Worm (Caenorhabditis elegans) whole organism, mixed stage, embryonic: ENCODE results near the gene F56F11.2.

Experiments
- bed-3 ChIP-seq: fragments of 200-800 bp; sonication (Bioruptor generic); optimal IDR thresholded peaks from 3 replicates; lab custom pipeline; 2018; ENCODE audit warnings: mild to moderate bottlenecking, missing genetic modification characterization, moderate library complexity, missing compliant biosample characterization
- blmp-1 ChIP-seq: fragments of 150-350 bp; optimal IDR thresholded peaks from 2 replicates; lab custom pipeline; 2014; ENCODE audit warnings: missing biosample characterization, missing genetic modification characterization
- ceh-39 ChIP-seq: fragments of 150-350 bp; optimal IDR thresholded peaks from 2 replicates; lab custom pipeline; 2014; ENCODE audit warnings: missing biosample characterization, missing genetic modification characterization
- ces-1 ChIP-seq: fragments of 150-350 bp; optimal IDR thresholded peaks from 2 replicates; lab custom pipeline; 2014; ENCODE audit warnings: missing biosample characterization, missing genetic modification reagents, missing genetic modification characterization
- cnd-1 ChIP-seq: fragments of 200-800 bp; sonication (Bioruptor generic); optimal IDR thresholded peaks from 2 replicates; lab custom pipeline; 2018; ENCODE audit warnings: mild to moderate bottlenecking, missing genetic modification characterization, missing compliant biosample characterization
- drap-1 ChIP-seq: fragments of 200-800 bp; sonication (Bioruptor generic); optimal IDR thresholded peaks from 3 replicates; lab custom pipeline; 2018; ENCODE audit warnings: mild to moderate bottlenecking, missing genetic modification characterization, missing compliant biosample characterization
- elt-1 ChIP-seq: sonication (generic microtip); optimal IDR thresholded peaks from 2 replicates; lab custom pipeline; 2017; ENCODE audit warnings: missing genetic modification characterization, mild to moderate bottlenecking, missing compliant biosample characterization, antibody characterized with exemption, moderate library complexity, borderline replicate concordance; ENCODE audit not compliant: insufficient read depth
- elt-3 ChIP-seq: fragments of 150-350 bp; optimal IDR thresholded peaks from 2 replicates; lab custom pipeline; 2014; ENCODE audit warnings: missing biosample characterization, missing genetic modification characterization
- flh-1 ChIP-seq: fragments of 200-800 bp; sonication (Bioruptor generic); optimal IDR thresholded peaks from 2 replicates; lab custom pipeline; 2018; ENCODE audit warnings: mild to moderate bottlenecking, missing genetic modification characterization, moderate library complexity, missing compliant biosample characterization
- hlh-1 ChIP-seq: fragments of 150-350 bp; optimal IDR thresholded peaks from 2 replicates; lab custom pipeline; 2014; ENCODE audit warnings: missing biosample characterization, missing genetic modification reagents, missing genetic modification characterization
- lin-13 ChIP-seq: fragments of 150-350 bp; optimal IDR thresholded peaks from 2 replicates; lab custom pipeline; 2014; ENCODE audit warnings: missing biosample characterization, missing genetic modification characterization
- lin-32 ChIP-seq: fragments of 200-800 bp; sonication (Bioruptor generic); optimal IDR thresholded peaks from 2 replicates; lab custom pipeline; 2018; ENCODE audit warnings: mild to moderate bottlenecking, missing genetic modification characterization, missing compliant biosample characterization
- lsy-2 ChIP-seq: fragments of 150-350 bp; optimal IDR thresholded peaks from 2 replicates; lab custom pipeline; 2014; ENCODE audit warnings: missing biosample characterization, missing genetic modification characterization
- mab-5 ChIP-seq: fragments of 150-350 bp; optimal IDR thresholded peaks from 2 replicates; lab custom pipeline; 2014; ENCODE audit warnings: missing biosample characterization, missing genetic modification characterization
- mep-1 ChIP-seq: fragments of 150-350 bp; optimal IDR thresholded peaks from 2 replicates; lab custom pipeline; 2017; ENCODE audit warnings: missing biosample characterization, missing genetic modification reagents, missing genetic modification characterization, inconsistent platforms
- mls-2 ChIP-seq: sonication (generic microtip); optimal IDR thresholded peaks from 2 replicates; lab custom pipeline; 2016; ENCODE audit warnings: mild to moderate bottlenecking, missing genetic modification characterization, moderate library complexity, missing compliant biosample characterization
- nhr-12 ChIP-seq: fragments of 150-350 bp; optimal IDR thresholded peaks from 2 replicates; lab custom pipeline; 2014; ENCODE audit warnings: missing biosample characterization, missing genetic modification characterization
- nhr-2 ChIP-seq: fragments of 150-350 bp; optimal IDR thresholded peaks from 2 replicates; lab custom pipeline; 2014; ENCODE audit warnings: missing biosample characterization, missing genetic modification characterization
- nhr-237 ChIP-seq: fragments of 150-350 bp; optimal IDR thresholded peaks from 2 replicates; lab custom pipeline; 2014; ENCODE audit warnings: missing biosample characterization, missing genetic modification characterization
- nhr-76 ChIP-seq: sonication (generic microtip); optimal IDR thresholded peaks from 2 replicates; lab custom pipeline; 2017; ENCODE audit warnings: missing biosample characterization, missing genetic modification characterization
- pha-4 ChIP-seq: fragments of 150-350 bp; optimal IDR thresholded peaks from 2 replicates; lab custom pipeline; 2018; ENCODE audit warnings: missing biosample characterization, missing genetic modification reagents, missing genetic modification characterization
- sem-2 ChIP-seq: fragments of 200-800 bp; sonication (Bioruptor generic); optimal IDR thresholded peaks from 2 replicates; lab custom pipeline; 2018; ENCODE audit warnings: mild to moderate bottlenecking, missing genetic modification characterization, missing compliant biosample characterization
- snpc-4 ChIP-seq: fragments of 150-350 bp; optimal IDR thresholded peaks from 2 replicates; lab custom pipeline; 2014; ENCODE audit warnings: missing biosample characterization, missing genetic modification characterization
- sptf-1 ChIP-seq: sonication (generic microtip); optimal IDR thresholded peaks from 2 replicates; lab custom pipeline; 2017; ENCODE audit warnings: mild to moderate bottlenecking, missing genetic modification characterization, moderate library complexity, missing compliant biosample characterization
- tbx-8 ChIP-seq: fragments of 200-800 bp; sonication (Bioruptor generic); optimal IDR thresholded peaks from 2 replicates; lab custom pipeline; 2018; ENCODE audit warnings: mild to moderate bottlenecking, missing genetic modification characterization, moderate library complexity, missing compliant biosample characterization
- unc-120 ChIP-seq: sonication (generic microtip); optimal IDR thresholded peaks from 2 replicates; lab custom pipeline; 2017; ENCODE audit warnings: missing genetic modification characterization, missing compliant biosample characterization; ENCODE audit not compliant: poor library complexity, severe bottlenecking
- unc-39 ChIP-seq: fragments of 150-350 bp; optimal IDR thresholded peaks from 2 replicates; lab custom pipeline; 2014; ENCODE audit warnings: missing biosample characterization, missing genetic modification characterization
- unc-62 ChIP-seq: fragments of 150-350 bp; optimal IDR thresholded peaks from 2 replicates; lab custom pipeline; 2014; ENCODE audit warnings: missing biosample characterization, missing genetic modification reagents, missing genetic modification characterization
- zip-8 ChIP-seq: fragments of 150-350 bp; optimal IDR thresholded peaks from 2 replicates; lab custom pipeline; 2014; ENCODE audit warnings: missing biosample characterization, missing genetic modification characterization
- ztf-11 ChIP-seq: fragments of 150-350 bp; optimal IDR thresholded peaks from 2 replicates; lab custom pipeline; 2014; ENCODE audit warnings: missing biosample characterization, missing genetic modification characterization

F56F11.2 gene

DNA sequence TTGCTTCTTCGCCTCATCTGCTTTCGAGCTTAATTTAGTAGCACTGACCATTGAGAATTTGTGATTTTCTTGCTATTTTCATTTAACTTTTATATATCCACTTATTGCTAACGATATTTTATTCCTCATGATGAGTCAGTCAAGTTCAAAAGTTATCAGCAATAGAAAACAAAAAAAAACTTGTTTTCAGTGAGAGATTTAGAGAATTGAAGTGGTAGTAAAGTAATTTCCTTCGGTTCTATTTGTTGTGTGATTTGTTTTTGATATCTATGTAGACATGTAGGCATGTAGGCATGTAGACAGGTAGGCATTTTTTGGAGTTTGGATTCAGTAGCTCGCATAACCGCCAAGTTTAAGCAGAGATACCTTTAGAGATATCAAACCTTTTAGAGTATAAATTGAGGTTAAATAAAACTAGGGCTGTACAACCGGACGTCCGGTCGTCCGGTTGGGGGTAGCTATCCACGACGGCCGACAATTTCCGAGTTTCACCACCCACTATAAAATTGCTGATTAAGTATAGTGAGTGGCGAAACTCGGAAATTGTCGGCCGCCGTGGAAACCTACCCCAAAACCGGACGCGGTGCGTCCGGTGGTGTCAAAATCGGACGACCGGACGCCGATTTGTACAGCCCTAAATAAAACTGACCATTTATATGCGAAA lies 41.1 kb upstream of the F56F11.2 start, which contains the start of gene Y71H2AR.2:
Gene Y71H2AR.2 (minus strand): TSS at position 51 of the 664 bp plus-strand sequence.
- no peak for TF ChIP-seq cnd-1 (tag; lab: Kevin White, UChicago)
- no peak for TF ChIP-seq elt-1 (tag; lab: Kevin White, UChicago)
- no peak for TF ChIP-seq nhr-237 (tag; lab: Kevin White, UChicago)
- no peak for TF ChIP-seq sem-2
- TF ChIP-seq ztf-11 (tag; lab: Kevin White, UChicago) = no peak
- TF ChIP-seq nhr-2 = no peak
- TF ChIP-seq hlh-1 (tag; lab: Kevin White, UChicago) = no peak
- TF ChIP-seq mls-2 = no peak
- no peak for TF ChIP-seq unc-62 (GFP tag; lab: Kevin White, UChicago)
- no peak for TF ChIP-seq mab-5 (tag; lab: Kevin White, UChicago)
- TF ChIP-seq tbx-8 (GFP tag; lab: Kevin White, UChicago) = no peak
- TF ChIP-seq, all 35 proteins: peak for 0

DNA sequence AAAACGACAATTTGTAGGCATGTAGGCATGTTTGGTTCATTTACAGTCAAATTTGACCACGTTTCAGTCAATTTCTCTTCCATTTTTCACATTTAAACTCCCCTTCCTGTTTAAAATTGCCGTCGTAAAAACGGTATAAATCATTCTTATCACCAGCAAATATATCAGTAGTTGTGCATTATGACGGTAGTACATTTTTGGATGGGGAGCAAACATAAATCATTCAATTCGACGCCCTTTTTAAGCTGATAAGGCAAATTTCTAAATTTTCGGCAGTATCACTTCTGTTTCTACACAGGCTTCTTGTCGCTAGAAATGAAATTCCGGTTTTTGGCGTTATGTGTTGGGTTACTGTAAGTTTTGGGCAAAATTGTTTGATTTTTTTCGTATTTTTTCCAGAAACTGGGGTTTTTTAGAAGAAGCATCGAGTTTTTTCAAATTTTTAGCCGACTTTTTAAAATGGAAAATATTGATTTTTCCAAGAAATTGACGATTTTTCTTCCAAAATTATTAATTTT lies 40.2 kb upstream of the F56F11.2 start, which contains the start of gene H34I24.2:
Gene H34I24.2 (plus strand): TSS at position 189 of the 518 bp plus-strand sequence.
- TF ChIP-seq lin-13 = no peak
- no peak for TF ChIP-seq unc-120 (tag; lab: Kevin White, UChicago)
- no peak for TF ChIP-seq nhr-12
- no peak for TF ChIP-seq sem-2
- no peak for TF ChIP-seq lsy-2
- TF ChIP-seq snpc-4 = no peak
- TF ChIP-seq pha-4 (tag; lab: Kevin White, UChicago) = no peak
- no peak for TF ChIP-seq sptf-1 (tag; lab: Kevin White, UChicago)
- TF ChIP-seq hlh-1 (tag; lab: Kevin White, UChicago) = no peak
- no peak for TF ChIP-seq ces-1 (GFP tag; lab: Kevin White, UChicago)
- no peak for TF ChIP-seq ztf-11 (tag; lab: Kevin White, UChicago)
- TF ChIP-seq bed-3 (GFP tag; lab: Kevin White, UChicago) = no peak

DNA sequence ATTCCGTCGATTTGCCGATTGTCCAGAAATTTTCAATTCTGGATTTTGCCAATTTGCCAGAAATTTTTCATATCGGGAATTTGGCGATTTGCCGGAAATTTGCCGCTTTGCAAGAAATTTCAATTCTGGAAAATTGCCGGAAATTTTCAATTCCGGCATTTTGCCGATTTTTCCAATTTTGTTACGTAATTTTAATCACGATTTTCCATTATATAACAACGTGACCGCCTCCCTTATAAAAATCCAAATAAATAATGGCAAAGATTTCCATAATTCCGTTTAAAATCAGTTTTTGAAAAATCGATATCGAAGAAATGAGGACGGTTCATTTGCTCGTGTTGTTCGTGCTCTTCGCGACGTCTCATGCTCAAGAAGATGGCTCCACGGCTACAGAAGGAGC lies 35.3 kb upstream of the F56F11.2 start, which contains the start of gene H34I24.1:
Gene H34I24.1 (plus strand): TSS at position 301 of the 400 bp plus-strand sequence.
- peak; percentile 17 for TF ChIP-seq zip-8
- TF ChIP-seq, all 35 proteins: peak for 1; not testable (repeated sequence) for 34

DNA sequence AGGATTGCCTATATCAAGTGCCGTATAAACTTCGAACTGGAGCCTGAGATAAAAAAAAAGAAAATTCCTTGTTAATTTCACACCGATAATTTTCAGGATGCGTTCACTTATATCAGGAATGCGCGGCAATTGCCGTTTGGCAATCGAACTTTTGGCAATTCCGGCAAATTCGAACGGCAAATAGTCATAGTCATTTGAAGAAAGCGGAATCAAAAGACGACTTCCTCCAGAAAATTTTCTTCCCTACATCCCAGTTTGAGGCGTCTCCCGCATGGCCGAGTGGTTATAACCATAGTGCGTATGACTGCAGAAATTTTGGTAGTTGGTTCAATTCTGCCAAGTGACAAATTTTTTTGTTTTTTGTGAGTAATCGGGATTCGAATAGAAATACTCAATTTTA lies 26.2 kb upstream of the F56F11.2 start, which contains the start of gene F56F11.4:
Gene F56F11.4 (plus strand): TSS at position 301 of the 400 bp plus-strand sequence.
- TF ChIP-seq unc-39 (tag; lab: Kevin White, UChicago) = no peak
- no peak for TF ChIP-seq pha-4 (tag; lab: Kevin White, UChicago)
- no peak for TF ChIP-seq tbx-8 (GFP tag; lab: Kevin White, UChicago)
- TF ChIP-seq flh-1 (GFP tag; lab: Kevin White, UChicago) = no peak
- no peak for TF ChIP-seq elt-1 (tag; lab: Kevin White, UChicago)
- TF ChIP-seq mab-5 (tag; lab: Kevin White, UChicago) = no peak
- no peak for TF ChIP-seq sptf-1 (tag; lab: Kevin White, UChicago)
- no peak for TF ChIP-seq unc-120 (tag; lab: Kevin White, UChicago)
- TF ChIP-seq lin-32 = no peak
- no peak for TF ChIP-seq drap-1 (GFP tag; lab: Kevin White, UChicago)
- TF ChIP-seq blmp-1 = no peak
- TF ChIP-seq mep-1 = no peak
- TF ChIP-seq nhr-76 (tag; lab: Kevin White, UChicago) = no peak
- no peak for TF ChIP-seq ceh-39 (tag; lab: Kevin White, UChicago)
- no peak for TF ChIP-seq elt-3
- TF ChIP-seq hlh-1 (tag; lab: Kevin White, UChicago) = no peak
- TF ChIP-seq ztf-11 (tag; lab: Kevin White, UChicago) = no peak
- no peak for TF ChIP-seq nhr-237 (tag; lab: Kevin White, UChicago)

DNA sequence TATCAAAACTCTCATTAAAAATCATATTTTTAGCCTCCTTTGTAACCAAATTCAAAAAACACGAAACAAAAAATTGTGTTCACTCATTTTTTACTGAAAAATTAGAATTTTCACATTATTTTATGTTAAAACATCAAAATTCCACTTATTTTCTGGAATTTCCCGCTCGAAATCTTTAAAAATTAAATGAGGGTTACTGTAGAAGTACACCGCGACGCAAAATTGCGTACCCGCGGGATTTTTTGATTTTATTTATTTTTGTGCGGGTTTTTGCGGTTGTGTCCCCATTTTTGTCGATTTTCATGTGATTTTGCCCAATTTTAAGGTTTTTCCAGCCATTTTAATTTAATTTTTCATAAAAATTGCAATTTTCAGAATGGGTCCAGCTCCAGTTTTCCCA lies 23.8 kb upstream of the F56F11.2 start:
- no peak for TF ChIP-seq nhr-76 (tag; lab: Kevin White, UChicago)
- TF ChIP-seq cnd-1 (tag; lab: Kevin White, UChicago) = no peak
- no peak for TF ChIP-seq mep-1
- no peak for TF ChIP-seq ces-1 (GFP tag; lab: Kevin White, UChicago)
